Fruit fly (Drosophila melanogaster) whole organism, embryonic: ENCODE measurements around the gene sac.
A peak's percentile ranks its signal among the peaks of the same experiment; 100 is the strongest.

Experiments
- Antp ChIP-seq: fragments of 200-800 bp; sonication (Bioruptor generic); optimal IDR thresholded peaks from 3 replicates; lab custom pipeline; 2016; ENCODE audit warnings: missing biosample characterization, missing genetic modification characterization
- CG10654 ChIP-seq: fragments of 200-800 bp; sonication (Bioruptor generic); optimal IDR thresholded peaks from 2 replicates; lab custom pipeline; 2016; ENCODE audit warnings: missing biosample characterization, missing genetic modification characterization
- CG11398 ChIP-seq: fragments of 200-800 bp; sonication (Bioruptor generic); optimal IDR thresholded peaks from 2 replicates; lab custom pipeline; 2016; ENCODE audit warnings: missing biosample characterization, missing genetic modification characterization
- CG13287 ChIP-seq: fragments of 200-800 bp; sonication (Bioruptor generic); IDR thresholded peaks from 2 replicates; pipeline ENCODE4 v1.3.6; 2022; ENCODE audit warnings: missing biosample characterization, missing genetic modification characterization; ENCODE audit not compliant: partially characterized antibody
- CG14667 ChIP-seq: fragments of 200-800 bp; sonication (Bioruptor generic); IDR thresholded peaks from 2 replicates; pipeline ENCODE4 v1.3.6; 2022; ENCODE audit warnings: missing biosample characterization, missing genetic modification characterization
- CG15479 ChIP-seq: fragments of 200-800 bp; sonication (Bioruptor generic); optimal IDR thresholded peaks from 3 replicates; lab custom pipeline; 2019; ENCODE audit warnings: missing biosample characterization, mild to moderate bottlenecking, missing genetic modification characterization, moderate library complexity
- CG1602 ChIP-seq: fragments of 200-800 bp; sonication (Bioruptor generic); optimal IDR thresholded peaks from 3 replicates; lab custom pipeline; 2016; ENCODE audit warnings: missing biosample characterization, missing genetic modification characterization
- CG16815 ChIP-seq: fragments of 200-800 bp; sonication (Bioruptor generic); optimal IDR thresholded peaks from 3 replicates; lab custom pipeline; 2017; ENCODE audit warnings: missing biosample characterization, mild to moderate bottlenecking, missing genetic modification characterization
- CG17912 ChIP-seq: fragments of 200-800 bp; sonication (Bioruptor generic); optimal IDR thresholded peaks from 2 replicates; lab custom pipeline; 2018; ENCODE audit warnings: missing biosample characterization, mild to moderate bottlenecking, missing genetic modification characterization
- CG2678 ChIP-seq: fragments of 200-800 bp; sonication (Bioruptor generic); optimal IDR thresholded peaks from 3 replicates; lab custom pipeline; 2019; ENCODE audit warnings: missing biosample characterization, mild to moderate bottlenecking, missing genetic modification characterization, moderate library complexity
- CG3847 ChIP-seq: fragments of 200-800 bp; sonication (Bioruptor generic); IDR thresholded peaks from 2 replicates; pipeline ENCODE4 v1.3.6; 2022; ENCODE audit warnings: missing biosample characterization, missing genetic modification characterization
- CG4854 ChIP-seq: fragments of 200-800 bp; sonication (Bioruptor generic); optimal IDR thresholded peaks from 2 replicates; lab custom pipeline; 2016; ENCODE audit warnings: missing biosample characterization, missing genetic modification characterization, inconsistent platforms
- CG5180 ChIP-seq: fragments of 200-800 bp; sonication (Bioruptor generic); optimal IDR thresholded peaks from 3 replicates; lab custom pipeline; 2017; ENCODE audit warnings: missing biosample characterization, missing genetic modification characterization, mild to moderate bottlenecking, moderate library complexity, missing genetic modification reagents
- CG6765 ChIP-seq: fragments of 200-800 bp; sonication (Bioruptor generic); optimal IDR thresholded peaks from 3 replicates; lab custom pipeline; 2017; ENCODE audit warnings: missing biosample characterization, mild to moderate bottlenecking, missing genetic modification characterization
- CG7556 ChIP-seq: fragments of 200-800 bp; sonication (Bioruptor generic); optimal IDR thresholded peaks from 2 replicates; lab custom pipeline; 2017; ENCODE audit warnings: missing biosample characterization, mild to moderate bottlenecking, missing genetic modification characterization
- CG8944 ChIP-seq: fragments of 200-800 bp; sonication (Bioruptor generic); optimal IDR thresholded peaks from 3 replicates; lab custom pipeline; 2016; ENCODE audit warnings: missing biosample characterization, missing genetic modification characterization
- Dek ChIP-seq: fragments of 200-800 bp; sonication (Bioruptor generic); optimal IDR thresholded peaks from 3 replicates; lab custom pipeline; 2019; ENCODE audit warnings: missing biosample characterization, mild to moderate bottlenecking, missing genetic modification characterization, moderate library complexity
- Dp ChIP-seq: fragments of 200-800 bp; sonication (Bioruptor generic); optimal IDR thresholded peaks from 2 replicates; lab custom pipeline; 2018; ENCODE audit warnings: missing biosample characterization, mild to moderate bottlenecking, missing genetic modification characterization, moderate library complexity
- E2f1 ChIP-seq: fragments of 200-800 bp; sonication (Bioruptor generic); IDR thresholded peaks from 2 replicates; pipeline ENCODE4 v1.3.6; 2022; ENCODE audit warnings: missing biosample characterization, missing genetic modification characterization
- MBD-R2 ChIP-seq: fragments of 200-800 bp; sonication (Bioruptor generic); IDR thresholded peaks from 2 replicates; pipeline ENCODE4 v1.3.6; 2022; ENCODE audit warnings: missing biosample characterization, missing genetic modification characterization
- NC2β ChIP-seq: fragments of 200-800 bp; sonication (Bioruptor generic); optimal IDR thresholded peaks from 2 replicates; lab custom pipeline; 2016; ENCODE audit warnings: missing biosample characterization, missing genetic modification characterization
- Nf-YC ChIP-seq: fragments of 200-800 bp; optimal IDR thresholded peaks from 3 replicates; lab custom pipeline; 2019; ENCODE audit warnings: missing biosample characterization, mild to moderate bottlenecking, missing genetic modification characterization, moderate library complexity
- Opbp ChIP-seq: fragments of 200-800 bp; sonication (Bioruptor generic); IDR thresholded peaks from 3 replicates; pipeline ENCODE4 v1.3.6; 2022; ENCODE audit warnings: missing biosample characterization, missing genetic modification characterization; ENCODE audit not compliant: partially characterized antibody
- Sin3A ChIP-seq: fragments of >200 bp; optimal IDR thresholded peaks from 2 replicates; lab custom pipeline; 2018
- aop ChIP-seq: fragments of 200-800 bp; sonication (Bioruptor generic); IDR thresholded peaks from 2 replicates; pipeline ENCODE4 v1.3.6; 2022; ENCODE audit warnings: missing biosample characterization, missing genetic modification characterization
- br ChIP-seq: fragments of >200 bp; optimal IDR thresholded peaks from 2 replicates; lab custom pipeline; 2017
- cato ChIP-seq: fragments of 200-800 bp; sonication (Bioruptor generic); optimal IDR thresholded peaks from 2 replicates; lab custom pipeline; 2016; ENCODE audit warnings: missing biosample characterization, missing genetic modification characterization, borderline replicate concordance
- corto ChIP-seq: fragments of 200-800 bp; sonication (Bioruptor generic); optimal IDR thresholded peaks from 2 replicates; lab custom pipeline; 2016; ENCODE audit warnings: missing biosample characterization, mild to moderate bottlenecking, missing genetic modification characterization, moderate library complexity
- crol ChIP-seq: fragments of 200-800 bp; sonication (Bioruptor generic); IDR thresholded peaks from 2 replicates; pipeline ENCODE4 v1.3.6; 2022; ENCODE audit warnings: missing biosample characterization, missing genetic modification characterization
- cwo ChIP-seq: fragments of 200-800 bp; sonication (Bioruptor generic); optimal IDR thresholded peaks from 3 replicates; lab custom pipeline; 2017; ENCODE audit warnings: missing biosample characterization, missing genetic modification characterization, mild to moderate bottlenecking, moderate library complexity, missing genetic modification reagents
- dmrt99B ChIP-seq: fragments of 200-800 bp; sonication (Bioruptor generic); optimal IDR thresholded peaks from 2 replicates; lab custom pipeline; 2018; ENCODE audit warnings: missing biosample characterization, mild to moderate bottlenecking, missing genetic modification characterization, moderate library complexity
- dpn ChIP-seq, 2 experiments: fragments of 200-800 bp; sonication (Bioruptor generic); optimal IDR thresholded peaks; 3 replicates each; lab custom pipeline; 2016; ENCODE audit warnings: missing biosample characterization in 2 of 2, missing genetic modification characterization in 2 of 2
- esg ChIP-seq: fragments of 200-800 bp; sonication (Bioruptor generic); conservative IDR thresholded peaks from 2 replicates; pipeline ENCODE4 v1.3.6; 2022; ENCODE audit warnings: missing biosample characterization, missing genetic modification characterization
- fd64A ChIP-seq: fragments of 200-800 bp; sonication (Bioruptor generic); optimal IDR thresholded peaks from 3 replicates; lab custom pipeline; 2018; ENCODE audit warnings: missing biosample characterization, mild to moderate bottlenecking, missing genetic modification characterization
- gro ChIP-seq: fragments of 200-800 bp; sonication (Bioruptor generic); optimal IDR thresholded peaks from 2 replicates; lab custom pipeline; 2016; ENCODE audit warnings: missing biosample characterization, missing genetic modification characterization
- mirr ChIP-seq: fragments of 200-800 bp; sonication (Bioruptor generic); optimal IDR thresholded peaks from 3 replicates; lab custom pipeline; 2018; ENCODE audit warnings: missing biosample characterization, mild to moderate bottlenecking, missing genetic modification characterization
- nerfin-2 ChIP-seq: fragments of 200-800 bp; sonication (Bioruptor generic); IDR thresholded peaks from 2 replicates; pipeline ENCODE4 v1.3.6; 2022; ENCODE audit warnings: missing biosample characterization, missing genetic modification characterization; ENCODE audit not compliant: partially characterized antibody
- ro ChIP-seq: fragments of 200-800 bp; sonication (Bioruptor generic); IDR thresholded peaks from 2 replicates; pipeline ENCODE4 v1.3.6; 2022; ENCODE audit warnings: missing biosample characterization, missing genetic modification characterization
- sqz ChIP-seq: fragments of 200-800 bp; sonication (Bioruptor generic); optimal IDR thresholded peaks from 3 replicates; lab custom pipeline; 2018; ENCODE audit warnings: missing biosample characterization, mild to moderate bottlenecking, missing genetic modification characterization
- sr ChIP-seq: fragments of 200-800 bp; sonication (Bioruptor generic); IDR thresholded peaks from 3 replicates; pipeline ENCODE4 v1.3.6; 2022; ENCODE audit warnings: missing biosample characterization, missing genetic modification characterization
- tio ChIP-seq: fragments of 200-800 bp; sonication (Bioruptor generic); optimal IDR thresholded peaks from 2 replicates; lab custom pipeline; 2017; ENCODE audit warnings: missing biosample characterization, missing genetic modification characterization, inconsistent platforms

Gene sac

dm6 chr3R:4450721-4451120, 29.9 kb upstream of the sac start (continued):
- TF ChIP-seq Dek (no peak), cwo (no peak), crol (GFP tag; lab: Robert Waterston, UW) (peak; percentile 22; the same call in 1 of the 2 replicates), CG14667 (GFP tag; lab: Robert Waterston, UW) (no peak), sqz (GFP tag; lab: Kevin White, UChicago) (no peak), CG8944 (no peak), gro (GFP tag; lab: Kevin White, UChicago) (no peak), nerfin-2 (GFP tag; lab: Robert Waterston, UW) (no peak), sr (GFP tag; lab: Robert Waterston, UW) (no peak; the same call in 2 of the 3 replicates), CG17912 (GFP tag; lab: Kevin White, UChicago) (peak; percentile 17), tio (GFP tag; lab: Kevin White, UChicago) (no peak), CG6765 (no peak), aop (GFP tag; lab: Robert Waterston, UW) (0 out of 2 replicates have a peak, but pooled peaks have one; percentile 12), CG3847 (GFP tag; lab: Robert Waterston, UW) (no peak), Nf-YC (no peak), CG16815 (no peak), E2f1 (GFP tag; lab: Robert Waterston, UW) (no peak), NC2β (GFP tag; lab: Kevin White, UChicago) (no peak), CG4854 (GFP tag; lab: Kevin White, UChicago) (no peak), dpn (GFP tag; optimal IDR thresholded peaks at IDR 0.05; lab: Kevin White, UChicago) (no peak), br (lab: Kevin White, UChicago) (no peak), CG10654 (GFP tag; lab: Kevin White, UChicago) (no peak), CG2678 (tag; lab: Kevin White, UChicago) (no peak), CG1602 (GFP tag; lab: Kevin White, UChicago) (no peak), mirr (no peak), CG7556 (GFP tag; lab: Kevin White, UChicago) (no peak), dmrt99B (tag; lab: Kevin White, UChicago) (no peak), Opbp (GFP tag; lab: Robert Waterston, UW) (0 out of 3 replicates have a peak, but pooled peaks have one; percentile 24), CG11398 (GFP tag; lab: Kevin White, UChicago) (no peak), Antp (GFP tag; lab: Kevin White, UChicago) (no peak), CG15479 (no peak), CG5180 (GFP tag; lab: Kevin White, UChicago) (peak; percentile 63), ro (GFP tag; lab: Robert Waterston, UW) (no peak), fd64A (GFP tag; lab: Kevin White, UChicago) (no peak), MBD-R2 (GFP tag; lab: Robert Waterston, UW) (no peak), CG13287 (GFP tag; lab: Robert Waterston, UW) (no peak), Dp (GFP tag; lab: Kevin White, UChicago) (no peak), esg (GFP tag; lab: Robert Waterston, UW) (no peak), corto (GFP tag; lab: Kevin White, UChicago) (no peak), cato (no peak), Sin3A (lab: Kevin White, UChicago) (no peak)
- TF ChIP-seq, all 482 proteins: peak for 22
